Fruit fly (Drosophila melanogaster): ENCODE results near the gene CG11608.

CG11608 gene

DNA sequence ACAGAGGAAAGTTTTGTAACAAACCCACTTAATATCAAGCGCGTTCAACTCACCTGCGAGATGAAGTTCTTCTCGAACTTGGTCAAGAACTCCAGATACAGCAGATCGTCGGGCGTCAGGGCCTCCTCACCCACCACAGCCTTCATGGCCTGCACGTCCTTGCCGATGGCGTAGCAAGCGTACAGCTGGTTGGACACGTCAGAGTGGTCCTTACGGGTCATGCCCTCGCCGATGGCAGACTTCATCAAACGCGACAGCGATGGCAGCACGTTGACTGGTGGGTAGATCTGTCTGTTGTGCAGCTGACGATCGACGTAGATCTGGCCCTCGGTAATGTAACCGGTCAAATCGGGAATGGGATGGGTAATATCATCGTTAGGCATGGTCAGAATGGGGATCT lies 13.4 kb upstream of the CG11608 start:
- TF ChIP-seq Ets21C (GFP tag; optimal IDR thresholded peaks at IDR 0.05) (no peak), CG11762 (GFP tag; optimal IDR thresholded peaks at IDR 0.05; ENCODE audit: insufficient read depth) (no peak), CG8632 (GFP tag; optimal IDR thresholded peaks at IDR 0.05) (no peak), Sox102F (GFP tag; optimal IDR thresholded peaks at IDR 0.05) (no peak), CG32006 (GFP tag; optimal IDR thresholded peaks at IDR 0.05) (no peak), CG11902 (GFP tag; optimal IDR thresholded peaks at IDR 0.05) (no peak), Sox14 (GFP tag; optimal IDR thresholded peaks at IDR 0.05) (no peak), Eip78C (GFP tag) (no peak), pdm3 (GFP tag; optimal IDR thresholded peaks at IDR 0.05) (no peak), CG16779 (tag; optimal IDR thresholded peaks at IDR 0.05) (no peak), Eip75B (GFP tag; optimal IDR thresholded peaks at IDR 0.05) (no peak), svp (GFP tag) (no peak)

DNA sequence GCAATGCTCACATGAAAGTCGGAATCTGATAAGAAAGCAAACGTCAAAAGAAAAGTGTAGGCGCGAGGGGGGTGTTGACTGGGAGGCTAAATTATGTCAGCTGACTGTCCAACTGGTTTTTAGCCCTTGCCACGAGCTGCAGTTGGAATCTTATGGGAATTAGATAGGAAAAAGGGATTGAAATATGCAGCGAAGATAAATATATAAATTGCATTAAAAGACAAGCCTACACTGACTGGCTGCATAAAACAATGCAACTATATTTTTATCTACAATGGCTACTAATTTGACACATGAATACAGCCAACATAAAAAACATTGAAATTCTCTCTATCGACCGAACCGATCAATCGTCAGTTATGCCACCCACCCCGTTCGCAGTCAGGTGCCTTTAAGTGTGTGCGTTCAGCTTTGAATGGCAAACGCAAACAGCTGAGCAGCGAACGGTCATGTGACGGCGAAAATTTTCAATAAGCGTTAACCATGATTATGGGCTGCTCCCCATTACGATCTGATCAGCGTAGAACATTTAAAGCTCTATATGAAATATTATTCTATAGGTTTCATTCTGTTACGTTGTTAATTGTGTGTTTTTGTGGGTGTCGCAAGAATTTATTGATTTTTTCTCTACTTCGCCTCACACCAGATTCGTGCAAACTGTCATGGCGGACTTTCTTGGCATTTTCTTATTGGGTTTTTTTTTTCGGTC lies 11.5 kb upstream of the CG11608 start:
- TF ChIP-seq vri (GFP tag; optimal IDR thresholded peaks at IDR 0.05): peak; percentile 87
- TF ChIP-seq Hr4 (GFP tag; optimal IDR thresholded peaks at IDR 0.05): no peak
- no peak for TF ChIP-seq lz (GFP tag; optimal IDR thresholded peaks at IDR 0.05)
- peak; percentile 64 for TF ChIP-seq Eip78C (GFP tag)
- no peak for TF ChIP-seq CG11762 (GFP tag; optimal IDR thresholded peaks at IDR 0.05; ENCODE audit: insufficient read depth)
- TF ChIP-seq dsx (GFP tag; optimal IDR thresholded peaks at IDR 0.05; ENCODE audit: poor library complexity, severe bottlenecking): no peak
- no peak for TF ChIP-seq net (GFP tag; optimal IDR thresholded peaks at IDR 0.05)
- peak; percentile 3 for TF ChIP-seq achi (GFP tag; optimal IDR thresholded peaks at IDR 0.05)
- TF ChIP-seq fkh (GFP tag; optimal IDR thresholded peaks at IDR 0.05): peak; percentile 82
- no peak for TF ChIP-seq CG11294 (GFP tag; IDR thresholded peaks at IDR 0.05)
- TF ChIP-seq dac (GFP tag; optimal IDR thresholded peaks at IDR 0.05): no peak

- TF ChIP-seq Ets21C (GFP tag; optimal IDR thresholded peaks at IDR 0.05) (peak; percentile 44), CG3919 (GFP tag; optimal IDR thresholded peaks at IDR 0.05) (peak; percentile 51), svp (GFP tag) (peak; percentile 83), Hr39 (GFP tag; optimal IDR thresholded peaks at IDR 0.05) (peak; percentile 54), CG8632 (GFP tag; optimal IDR thresholded peaks at IDR 0.05) (no peak), fd85E (GFP tag; optimal IDR thresholded peaks at IDR 0.05) (no peak), Met (GFP tag; optimal IDR thresholded peaks at IDR 0.05) (no peak), lz (GFP tag; optimal IDR thresholded peaks at IDR 0.05) (peak; percentile 49), CG10631 (GFP tag; optimal IDR thresholded peaks at IDR 0.05) (peak; percentile 42), Eip75B (GFP tag; optimal IDR thresholded peaks at IDR 0.05) (peak; percentile 16), CG11762 (GFP tag; optimal IDR thresholded peaks at IDR 0.05; ENCODE audit: insufficient read depth) (no peak), CG6808 (GFP tag; optimal IDR thresholded peaks at IDR 0.05) (no peak), cyc (GFP tag; optimal IDR thresholded peaks at IDR 0.05) (peak; percentile 68), Lpt (GFP tag; optimal IDR thresholded peaks at IDR 0.05) (peak; percentile 4), CG8119 (GFP tag; IDR thresholded peaks at IDR 0.05) (no peak), esn (GFP tag; optimal IDR thresholded peaks at IDR 0.05) (peak; percentile 6), fkh (GFP tag; optimal IDR thresholded peaks at IDR 0.05) (no peak), CG34406 (GFP tag; optimal IDR thresholded peaks at IDR 0.05) (no peak), CG6276 (GFP tag; optimal IDR thresholded peaks at IDR 0.05) (no peak), Gug (GFP tag; IDR thresholded peaks at IDR 0.05) (no peak), eg (GFP tag; IDR thresholded peaks at IDR 0.05) (no peak), CG16779 (tag; optimal IDR thresholded peaks at IDR 0.05) (peak; percentile 19), net (GFP tag; optimal IDR thresholded peaks at IDR 0.05) (no peak), vri (GFP tag; optimal IDR thresholded peaks at IDR 0.05) (peak; percentile 76), CG11294 (GFP tag; IDR thresholded peaks at IDR 0.05) (no peak), CG3032 (tag; optimal IDR thresholded peaks at IDR 0.05) (peak; percentile 51), Sox14 (GFP tag; optimal IDR thresholded peaks at IDR 0.05) (peak; percentile 58), ss (GFP tag; optimal IDR thresholded peaks at IDR 0.05) (no peak), Hr38 (GFP tag; optimal IDR thresholded peaks at IDR 0.05) (no peak), CG9139 (GFP tag; optimal IDR thresholded peaks at IDR 0.05) (no peak), CG4318 (GFP tag; optimal IDR thresholded peaks at IDR 0.05) (no peak), OdsH (GFP tag; optimal IDR thresholded peaks at IDR 0.05) (peak; percentile 30), topi (GFP tag; optimal IDR thresholded peaks at IDR 0.05) (peak; percentile 48), CG32006 (GFP tag; optimal IDR thresholded peaks at IDR 0.05) (no peak), CG11902 (GFP tag; optimal IDR thresholded peaks at IDR 0.05) (peak; percentile 4), fd59A (GFP tag; optimal IDR thresholded peaks at IDR 0.05) (no peak), Sox102F (GFP tag; optimal IDR thresholded peaks at IDR 0.05) (no peak), Eip78C (GFP tag) (peak; percentile 27), CG31627 (GFP tag; optimal IDR thresholded peaks at IDR 0.05) (peak; percentile 61)
These were observed 10.6 kb upstream of the CG11608 start, which contains the start of the genes Vha55 and Snx3 for dm6 chr3R:12627691-12628148. Gene Vha55, minus strand, starts transcription at chr3R:12627829. Gene Snx3, plus strand, starts transcription at chr3R:12628031.
